Worm (Caenorhabditis elegans): Measurements from ENCODE around the gene W01A11.1.

DNA sequence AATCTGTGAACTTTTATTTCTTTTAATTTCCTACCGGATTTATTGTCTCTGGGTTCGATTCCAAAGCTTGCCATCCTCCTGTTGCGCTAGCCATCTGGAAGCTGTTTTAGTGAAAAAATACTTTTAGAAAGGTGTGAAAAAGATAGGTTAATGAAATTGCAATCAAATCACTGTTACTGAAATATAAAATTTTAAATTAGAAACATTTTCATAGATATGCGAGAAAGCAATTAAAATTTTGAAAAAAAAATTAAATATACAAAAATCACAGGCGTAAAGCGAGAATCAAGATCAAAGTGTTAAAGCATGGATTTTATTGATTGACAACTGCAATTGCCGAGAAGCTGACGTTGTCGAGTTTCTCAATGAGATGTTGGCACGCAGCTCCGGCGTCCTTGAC, 10.7 kb downstream of the W01A11.1 start, which contains the start of gene ubh-2:
- no peak for TF ChIP-seq peb-1 (tag; optimal IDR thresholded peaks at IDR 0.05)
- no peak for TF ChIP-seq R02D3.7 (tag; optimal IDR thresholded peaks at IDR 0.05)
- no peak for TF ChIP-seq fos-1 (tag; optimal IDR thresholded peaks at IDR 0.05)
- TF ChIP-seq dmd-4 (tag; optimal IDR thresholded peaks at IDR 0.05), result no peak
- no peak for TF ChIP-seq alr-1 (tag; optimal IDR thresholded peaks at IDR 0.05)
- TF ChIP-seq mdl-1 (tag; optimal IDR thresholded peaks at IDR 0.05), result no peak
- TF ChIP-seq ama-1 (optimal IDR thresholded peaks at IDR 0.05), result no peak
- no peak for TF ChIP-seq ZK546.5 (tag; optimal IDR thresholded peaks at IDR 0.05)
- TF ChIP-seq lsy-2 (tag; optimal IDR thresholded peaks at IDR 0.05), result no peak
- no peak for TF ChIP-seq zag-1 (tag; optimal IDR thresholded peaks at IDR 0.05)
- no peak for TF ChIP-seq nhr-25 (tag; optimal IDR thresholded peaks at IDR 0.05)
- no peak for TF ChIP-seq egl-27 (tag; optimal IDR thresholded peaks at IDR 0.05)
- TF ChIP-seq nhr-11 (tag; optimal IDR thresholded peaks at IDR 0.05), result no peak
- TF ChIP-seq Y55F3AM.14 (GFP tag; optimal IDR thresholded peaks at IDR 0.05), result no peak
